Fruit fly (Drosophila melanogaster) whole organism, prepupa: ENCODE measurements around the gene CG7551.

Source experiments
- CG10669 ChIP-seq: fragments of 200-800 bp; sonication (Bioruptor generic); optimal IDR thresholded peaks from 3 replicates; lab custom pipeline; 2018; ENCODE audit warnings: missing biosample characterization, mild to moderate bottlenecking, missing genetic modification characterization, moderate library complexity
- CG11762 ChIP-seq: fragments of 200-800 bp; sonication (Bioruptor generic); optimal IDR thresholded peaks from 3 replicates; lab custom pipeline; 2016; ENCODE audit warnings: missing biosample characterization, missing genetic modification characterization; ENCODE audit not compliant: insufficient read depth
- CG11902 ChIP-seq: fragments of 200-800 bp; sonication (Bioruptor generic); optimal IDR thresholded peaks from 3 replicates; lab custom pipeline; 2016; ENCODE audit warnings: missing biosample characterization, missing genetic modification characterization
- CG15336 ChIP-seq: fragments of 200-800 bp; sonication (Bioruptor generic); IDR thresholded peaks from 2 replicates; pipeline ENCODE4 v1.3.6; 2022; ENCODE audit warnings: missing biosample characterization, missing genetic modification characterization
- CG1621 ChIP-seq: fragments of 200-800 bp; sonication (Bioruptor generic); optimal IDR thresholded peaks from 3 replicates; lab custom pipeline; 2018; ENCODE audit warnings: missing biosample characterization, mild to moderate bottlenecking, missing genetic modification characterization
- CG16779 ChIP-seq: fragments of 200-800 bp; sonication (Bioruptor generic); optimal IDR thresholded peaks from 3 replicates; lab custom pipeline; 2017; ENCODE audit warnings: missing biosample characterization, mild to moderate bottlenecking, missing genetic modification characterization
- CG3032 ChIP-seq: fragments of 200-800 bp; optimal IDR thresholded peaks from 2 replicates; lab custom pipeline; 2019; ENCODE audit warnings: missing biosample characterization, mild to moderate bottlenecking, missing genetic modification characterization, moderate library complexity
- CG32006 ChIP-seq: fragments of 200-800 bp; sonication (Bioruptor generic); optimal IDR thresholded peaks from 3 replicates; lab custom pipeline; 2017; ENCODE audit warnings: missing biosample characterization, mild to moderate bottlenecking, missing genetic modification characterization
- CG34406 ChIP-seq: fragments of 200-800 bp; sonication (Bioruptor generic); optimal IDR thresholded peaks from 3 replicates; lab custom pipeline; 2016; ENCODE audit warnings: missing biosample characterization, missing genetic modification characterization
- CG3919 ChIP-seq: fragments of 200-800 bp; sonication (Bioruptor generic); optimal IDR thresholded peaks from 3 replicates; lab custom pipeline; 2016; ENCODE audit warnings: missing biosample characterization, missing genetic modification characterization
- CG4318 ChIP-seq: fragments of 200-800 bp; sonication (Bioruptor generic); optimal IDR thresholded peaks from 3 replicates; lab custom pipeline; 2017; ENCODE audit warnings: missing biosample characterization, mild to moderate bottlenecking, missing genetic modification characterization
- CG6163 ChIP-seq: fragments of 200-800 bp; sonication (Bioruptor generic); IDR thresholded peaks from 3 replicates; pipeline ENCODE4 v1.3.6; 2022; ENCODE audit warnings: missing biosample characterization, missing genetic modification characterization
- CG6276 ChIP-seq: fragments of 200-800 bp; sonication (Bioruptor generic); optimal IDR thresholded peaks from 2 replicates; lab custom pipeline; 2017; ENCODE audit warnings: missing biosample characterization, mild to moderate bottlenecking, missing genetic modification characterization
- CG6792 ChIP-seq: fragments of 200-800 bp; sonication (Bioruptor generic); optimal IDR thresholded peaks from 3 replicates; lab custom pipeline; 2016; ENCODE audit warnings: missing biosample characterization, missing genetic modification characterization
- CG6808 ChIP-seq: fragments of 200-800 bp; sonication (Bioruptor generic); optimal IDR thresholded peaks from 3 replicates; lab custom pipeline; 2017; ENCODE audit warnings: missing biosample characterization, missing genetic modification characterization, mild to moderate bottlenecking, moderate library complexity, missing genetic modification reagents
- CG6854 ChIP-seq: fragments of 200-800 bp; sonication (Bioruptor generic); optimal IDR thresholded peaks from 2 replicates; lab custom pipeline; 2017; ENCODE audit warnings: missing biosample characterization, mild to moderate bottlenecking, missing genetic modification characterization
- CG8119 ChIP-seq: fragments of 200-800 bp; sonication (Bioruptor generic); IDR thresholded peaks from 3 replicates; pipeline ENCODE4 v1.3.6; 2022; ENCODE audit warnings: missing biosample characterization, missing genetic modification characterization
- CG8319 ChIP-seq: fragments of 200-800 bp; sonication (Bioruptor generic); optimal IDR thresholded peaks from 3 replicates; lab custom pipeline; 2016; ENCODE audit warnings: missing biosample characterization, missing genetic modification characterization
- CG8632 ChIP-seq: fragments of 200-800 bp; sonication (Bioruptor generic); optimal IDR thresholded peaks from 3 replicates; lab custom pipeline; 2016; ENCODE audit warnings: missing biosample characterization, missing genetic modification characterization
- CG9139 ChIP-seq: fragments of 200-800 bp; sonication (Bioruptor generic); optimal IDR thresholded peaks from 3 replicates; lab custom pipeline; 2017; ENCODE audit warnings: missing biosample characterization, mild to moderate bottlenecking, missing genetic modification characterization
- Eip75B ChIP-seq: fragments of 200-800 bp; sonication (Bioruptor generic); optimal IDR thresholded peaks from 3 replicates; lab custom pipeline; 2016; ENCODE audit warnings: missing biosample characterization, missing genetic modification characterization
- Eip78C ChIP-seq: fragments of 200-800 bp; sonication (Bioruptor generic); peaks from one replicate; lab custom pipeline; 2016; ENCODE audit warnings: missing biosample characterization, missing genetic modification characterization
- Eip93F ChIP-seq: fragments of 200-800 bp; sonication (Bioruptor generic); optimal IDR thresholded peaks from 2 replicates; lab custom pipeline; 2016; ENCODE audit warnings: missing biosample characterization, mild to moderate bottlenecking, missing genetic modification characterization
- Ets21C ChIP-seq: fragments of 200-800 bp; sonication (Bioruptor generic); optimal IDR thresholded peaks from 3 replicates; lab custom pipeline; 2016; ENCODE audit warnings: missing biosample characterization, missing genetic modification characterization
- Ets96B ChIP-seq: fragments of 200-800 bp; optimal IDR thresholded peaks from 2 replicates; lab custom pipeline; 2019; ENCODE audit warnings: missing biosample characterization, mild to moderate bottlenecking, missing genetic modification characterization, moderate library complexity
- Hr38 ChIP-seq: sonication (Bioruptor generic); optimal IDR thresholded peaks from 2 replicates; lab custom pipeline; 2016; ENCODE audit warnings: missing biosample characterization, missing genetic modification characterization
- Lpt ChIP-seq: fragments of 200-800 bp; sonication (Bioruptor generic); optimal IDR thresholded peaks from 3 replicates; lab custom pipeline; 2016; ENCODE audit warnings: missing biosample characterization, missing genetic modification characterization
- Met ChIP-seq: fragments of 200-800 bp; sonication (Bioruptor generic); optimal IDR thresholded peaks from 3 replicates; lab custom pipeline; 2016; ENCODE audit warnings: missing biosample characterization, missing genetic modification characterization
- OdsH ChIP-seq: fragments of 200-800 bp; sonication (Bioruptor generic); optimal IDR thresholded peaks from 3 replicates; lab custom pipeline; 2016; ENCODE audit warnings: missing biosample characterization, missing genetic modification characterization
- Sox102F ChIP-seq: fragments of 200-800 bp; sonication (Bioruptor generic); optimal IDR thresholded peaks from 2 replicates; lab custom pipeline; 2016; ENCODE audit warnings: missing biosample characterization, mild to moderate bottlenecking, missing genetic modification characterization
- Sox15 ChIP-seq: fragments of 200-800 bp; sonication (Bioruptor generic); optimal IDR thresholded peaks from 3 replicates; lab custom pipeline; 2016; ENCODE audit warnings: missing biosample characterization, missing genetic modification characterization
- achi ChIP-seq: fragments of 200-800 bp; sonication (Bioruptor generic); optimal IDR thresholded peaks from 3 replicates; lab custom pipeline; 2016; ENCODE audit warnings: missing biosample characterization, missing genetic modification characterization
- cyc ChIP-seq: fragments of 200-800 bp; sonication (Bioruptor generic); optimal IDR thresholded peaks from 3 replicates; lab custom pipeline; 2016; ENCODE audit warnings: missing biosample characterization, missing genetic modification characterization
- dac ChIP-seq: fragments of 200-800 bp; sonication (Bioruptor generic); optimal IDR thresholded peaks from 2 replicates; lab custom pipeline; 2017; ENCODE audit warnings: missing biosample characterization, mild to moderate bottlenecking, missing genetic modification characterization
- eg ChIP-seq: fragments of 200-800 bp; sonication (Bioruptor generic); IDR thresholded peaks from 3 replicates; pipeline ENCODE4 v1.3.6; 2022; ENCODE audit warnings: missing biosample characterization, missing genetic modification characterization
- esn ChIP-seq: fragments of 200-800 bp; sonication (Bioruptor generic); optimal IDR thresholded peaks from 2 replicates; lab custom pipeline; 2016; ENCODE audit warnings: missing biosample characterization, mild to moderate bottlenecking, missing genetic modification characterization, moderate library complexity
- fd85E ChIP-seq: fragments of 200-800 bp; sonication (Bioruptor generic); optimal IDR thresholded peaks from 3 replicates; lab custom pipeline; 2016; ENCODE audit warnings: missing biosample characterization, missing genetic modification characterization
- fkh ChIP-seq: fragments of 200-800 bp; sonication (Bioruptor generic); optimal IDR thresholded peaks from 3 replicates; lab custom pipeline; 2017; ENCODE audit warnings: missing biosample characterization, mild to moderate bottlenecking, missing genetic modification characterization, moderate library complexity
- lz ChIP-seq: fragments of 200-800 bp; sonication (Bioruptor generic); optimal IDR thresholded peaks from 3 replicates; lab custom pipeline; 2016; ENCODE audit warnings: missing biosample characterization, missing genetic modification characterization
- net ChIP-seq: fragments of 200-800 bp; sonication (Bioruptor generic); optimal IDR thresholded peaks from 3 replicates; lab custom pipeline; 2016; ENCODE audit warnings: missing biosample characterization, missing genetic modification characterization
- salr ChIP-seq, 2 experiments: fragments of 200-800 bp; sonication (Bioruptor generic); optimal IDR thresholded peaks; 3 replicates each; lab custom pipeline; 2016 to 2018; ENCODE audit warnings: missing biosample characterization in 2 of 2, missing genetic modification characterization in 2 of 2, mild to moderate bottlenecking in 1 of 2
- svp ChIP-seq: fragments of 200-800 bp; sonication (Bioruptor generic); peaks from one replicate; lab custom pipeline; 2016; ENCODE audit warnings: missing biosample characterization, missing genetic modification characterization
- topi ChIP-seq: fragments of 200-800 bp; sonication (Bioruptor generic); optimal IDR thresholded peaks from 3 replicates; lab custom pipeline; 2016; ENCODE audit warnings: missing biosample characterization, missing genetic modification characterization
- vri ChIP-seq: fragments of 200-800 bp; sonication (Bioruptor generic); optimal IDR thresholded peaks from 3 replicates; lab custom pipeline; 2016; ENCODE audit warnings: missing biosample characterization, mild to moderate bottlenecking, missing genetic modification characterization

The CG7551 gene

dm6 chr3L:11433151-11433550, 25.1 kb upstream of the CG7551 start (continued):
- TF ChIP-seq CG6808 (GFP tag; lab: Kevin White, UChicago) (peak; percentile 27), eg (GFP tag; lab: Robert Waterston, UW) (0 out of 3 replicates have a peak, but pooled peaks have one; percentile 38), CG3032 (tag; lab: Kevin White, UChicago) (peak; percentile 36), Eip93F (no peak), Eip78C (GFP tag; lab: Kevin White, UChicago) (peak; percentile 83), CG6163 (peak; percentile 61; the same call in 1 of the 3 replicates), CG11902 (GFP tag; lab: Kevin White, UChicago) (peak; percentile 14), Eip75B (GFP tag; lab: Kevin White, UChicago) (peak; percentile 60), CG34406 (no peak), CG16779 (no peak), Ets21C (GFP tag; lab: Kevin White, UChicago) (no peak), Met (GFP tag; lab: Kevin White, UChicago) (peak; percentile 3), CG8319 (GFP tag; lab: Kevin White, UChicago) (peak; percentile 16)

DNA sequence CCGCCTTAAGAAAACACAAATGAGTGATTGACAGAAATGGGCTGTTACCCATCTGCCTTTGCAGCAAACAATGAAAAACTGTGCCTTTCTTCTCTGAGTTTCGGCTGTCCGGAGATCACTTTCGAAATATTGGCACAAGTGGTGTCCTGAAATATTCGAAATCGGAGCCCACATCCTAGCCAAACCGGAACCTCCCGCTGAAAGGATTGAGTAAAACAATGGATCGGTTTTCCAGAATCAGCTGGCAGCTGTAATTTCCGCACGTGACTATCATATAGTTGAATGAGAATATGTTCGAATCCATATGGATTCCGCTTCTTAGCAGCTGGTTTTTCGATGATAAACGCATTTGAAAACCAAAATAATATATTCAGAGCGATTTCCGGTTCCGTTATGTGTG, 24.2 kb upstream of the CG7551 start:
- no peak for TF ChIP-seq CG6854 (GFP tag; lab: Kevin White, UChicago)
- TF ChIP-seq CG16779: no peak
- no peak for TF ChIP-seq OdsH (GFP tag; lab: Kevin White, UChicago)

DNA sequence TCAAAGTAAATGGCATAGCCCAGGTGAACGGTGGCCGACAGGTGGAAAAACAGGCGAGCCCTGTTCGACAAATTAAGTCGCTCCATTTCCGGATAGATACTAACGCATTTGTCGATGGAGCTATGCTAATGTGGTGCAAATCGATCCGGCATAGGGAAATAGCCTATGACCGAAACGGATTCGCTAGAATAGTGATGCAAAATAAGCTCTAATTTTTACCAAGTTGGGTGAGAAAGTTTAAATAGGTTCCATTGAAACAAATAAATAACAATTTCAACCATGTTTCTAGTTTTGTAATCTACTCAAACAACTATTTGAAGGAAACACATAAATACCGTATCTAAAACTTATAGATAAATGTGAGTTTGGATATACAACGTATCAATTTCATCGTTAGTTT, 22.9 kb upstream of the CG7551 start, which contains the start of gene CG6149:
Gene CG6149 (minus strand): TSS at position 101 of the 400 bp plus-strand sequence.
- TF ChIP-seq OdsH (GFP tag; lab: Kevin White, UChicago) (no peak), Sox102F (GFP tag; lab: Kevin White, UChicago) (no peak), topi (GFP tag; lab: Kevin White, UChicago) (no peak), CG11762 (GFP tag; lab: Kevin White, UChicago) (no peak), CG3032 (tag; lab: Kevin White, UChicago) (no peak), Eip93F (no peak), salr (GFP tag; optimal IDR thresholded peaks at IDR 0.05; lab: Kevin White, UChicago) (no peak), CG10669 (GFP tag; lab: Kevin White, UChicago) (no peak), CG1621 (tag; lab: Kevin White, UChicago) (no peak), lz (GFP tag; lab: Kevin White, UChicago) (no peak), CG6854 (GFP tag; lab: Kevin White, UChicago) (no peak)

DNA sequence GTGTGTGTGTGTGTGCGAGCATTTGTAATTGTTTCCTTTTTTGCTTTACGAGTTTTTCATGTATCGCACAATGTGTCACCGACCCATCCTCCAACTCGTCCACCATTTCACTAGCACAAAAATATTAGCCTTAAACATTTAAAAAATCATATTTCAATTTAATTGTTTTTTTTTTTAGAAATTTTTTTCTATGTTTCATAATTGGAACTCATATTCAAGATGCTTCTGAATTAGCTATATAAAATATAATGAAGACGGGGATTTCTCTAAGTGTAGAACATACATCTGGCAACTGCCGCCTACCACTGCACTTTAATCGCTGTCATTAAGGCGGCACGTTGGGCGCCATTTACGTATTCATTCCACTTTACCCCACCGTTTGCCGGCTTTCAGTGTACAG, 18.7 kb upstream of the CG7551 start:
- TF ChIP-seq CG32006 (GFP tag; lab: Kevin White, UChicago) (peak; percentile 40), Sox102F (GFP tag; lab: Kevin White, UChicago) (peak; percentile 14), fd85E (no peak), Ets21C (GFP tag; lab: Kevin White, UChicago) (no peak), Eip75B (GFP tag; lab: Kevin White, UChicago) (peak; percentile 45), cyc (GFP tag; lab: Kevin White, UChicago) (peak; percentile 9), CG6792 (GFP tag; lab: Kevin White, UChicago) (peak; percentile 3), Hr38 (GFP tag; lab: Kevin White, UChicago) (no peak), vri (GFP tag; lab: Kevin White, UChicago) (no peak), dac (no peak), Eip78C (GFP tag; lab: Kevin White, UChicago) (peak; percentile 81), CG4318 (no peak), esn (GFP tag; lab: Kevin White, UChicago) (peak; percentile 19), CG8319 (GFP tag; lab: Kevin White, UChicago) (peak; percentile 23), achi (peak; percentile 33), CG6854 (GFP tag; lab: Kevin White, UChicago) (no peak), topi (GFP tag; lab: Kevin White, UChicago) (peak; percentile 33), CG6276 (no peak), net (GFP tag; lab: Kevin White, UChicago) (peak; percentile 19), fkh (no peak), CG6163 (peak; percentile 77), CG9139 (GFP tag; lab: Kevin White, UChicago) (no peak), svp (GFP tag; lab: Kevin White, UChicago) (peak; percentile 68), Ets96B (peak; percentile 59), CG3919 (GFP tag; lab: Kevin White, UChicago) (peak; percentile 45), CG15336 (peak; percentile 44; the same call in 1 of the 2 replicates), eg (GFP tag; lab: Robert Waterston, UW) (peak; percentile 57; the same call in 1 of the 3 replicates), Sox15 (no peak), CG8119 (GFP tag; lab: Robert Waterston, UW) (peak; percentile 59; the same call in 2 of the 3 replicates), CG16779 (no peak), CG8632 (GFP tag; lab: Kevin White, UChicago) (peak; percentile 7), Eip93F (no peak), Lpt (no peak), CG11902 (GFP tag; lab: Kevin White, UChicago) (no peak)
